Fruit fly (Drosophila melanogaster) whole organism: ENCODE measurements around the gene CG31207.

ENCODE experiments used
- CG8478 ChIP-seq: fragments of >200 bp; optimal IDR thresholded peaks from 2 replicates; lab custom pipeline; 2018; ENCODE audit warnings: inconsistent platforms
- Dll ChIP-seq: fragments of >200 bp; optimal IDR thresholded peaks from 2 replicates; lab custom pipeline; 2017
- EcR ChIP-seq, 2 experiments: fragments of >200 bp; optimal IDR thresholded peaks; 2 replicates each; lab custom pipeline; 2017; ENCODE audit warnings: missing biosample characterization in 2 of 2, missing genetic modification characterization in 2 of 2, missing genetic modification reagents in 2 of 2
- pan ChIP-seq: fragments of >200 bp; optimal IDR thresholded peaks from 2 replicates; lab custom pipeline; 2017
- psq ChIP-seq: fragments of >200 bp; optimal IDR thresholded peaks from 2 replicates; lab custom pipeline; 2017
- usp ChIP-seq: fragments of >200 bp; optimal IDR thresholded peaks from 2 replicates; lab custom pipeline; 2017; ENCODE audit warnings: missing biosample characterization, missing genetic modification characterization, mixed read lengths

- TF ChIP-seq CG8478 (lab: Kevin White, UChicago) = no peak
- TF ChIP-seq psq (lab: Kevin White, UChicago) = no peak
- no peak for TF ChIP-seq pan (lab: Kevin White, UChicago)
- TF ChIP-seq Dll = no peak
- no peak for TF ChIP-seq EcR (GFP tag; optimal IDR thresholded peaks at IDR 0.05; lab: Kevin White, UChicago)
- TF ChIP-seq usp (GFP tag; lab: Kevin White, UChicago) = no peak
Measured at dm6 chr3R:21017464-21018080, 29.3 kb downstream of the CG31207 start, which contains the start of gene Rlip.
